Fruit fly (Drosophila melanogaster) whole organism, prepupa: ENCODE data around the gene CG4017.

ENCODE experiments used
- CG6163 ChIP-seq: fragments of 200-800 bp; sonication (Bioruptor generic); IDR thresholded peaks from 3 replicates; pipeline ENCODE4 v1.3.6; 2022; ENCODE audit warnings: missing biosample characterization, missing genetic modification characterization
- Gug ChIP-seq: fragments of 200-800 bp; sonication (Bioruptor generic); IDR thresholded peaks from 2 replicates; pipeline ENCODE4 v1.3.6; 2022; ENCODE audit warnings: missing biosample characterization, missing genetic modification characterization
- Hr39 ChIP-seq: fragments of 200-800 bp; sonication (Bioruptor generic); optimal IDR thresholded peaks from 2 replicates; lab custom pipeline; 2016; ENCODE audit warnings: missing biosample characterization, missing genetic modification characterization
- Sox102F ChIP-seq: fragments of 200-800 bp; sonication (Bioruptor generic); optimal IDR thresholded peaks from 2 replicates; lab custom pipeline; 2016; ENCODE audit warnings: missing biosample characterization, mild to moderate bottlenecking, missing genetic modification characterization
- dac ChIP-seq: fragments of 200-800 bp; sonication (Bioruptor generic); optimal IDR thresholded peaks from 2 replicates; lab custom pipeline; 2017; ENCODE audit warnings: missing biosample characterization, mild to moderate bottlenecking, missing genetic modification characterization
- dsx ChIP-seq: fragments of 200-800 bp; optimal IDR thresholded peaks from 3 replicates; lab custom pipeline; 2019; ENCODE audit warnings: missing biosample characterization, mild to moderate bottlenecking, missing genetic modification characterization, moderate library complexity; ENCODE audit not compliant: poor library complexity, severe bottlenecking

DNA sequence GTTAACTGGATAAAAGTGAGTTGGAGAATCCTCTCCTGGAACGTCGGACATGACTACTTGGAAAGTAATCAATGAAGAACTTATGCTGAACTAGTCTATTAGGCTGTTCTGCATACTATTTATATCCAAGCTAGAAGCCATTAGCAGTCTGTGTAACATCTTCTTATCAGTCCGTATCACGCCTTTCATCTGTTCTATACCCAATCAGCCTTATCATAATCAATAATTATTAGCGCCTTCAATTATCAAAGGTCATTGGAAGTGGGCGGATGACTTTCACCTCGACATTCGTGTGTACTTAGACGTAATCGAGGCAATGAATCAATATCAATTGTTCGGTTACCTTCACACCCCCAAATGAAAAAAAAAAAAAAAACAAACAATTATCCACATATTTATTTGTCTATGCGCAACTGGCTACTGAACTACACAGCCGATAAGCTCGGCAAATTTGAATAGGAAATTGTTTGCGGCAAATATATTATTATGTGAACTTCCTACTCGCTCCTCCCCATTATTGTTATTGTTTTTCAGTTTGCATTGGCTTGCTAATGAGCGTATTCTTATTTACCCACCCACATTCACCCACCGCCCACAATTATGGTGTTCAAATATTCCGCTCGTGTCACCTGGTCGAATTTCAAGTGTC lies 8.2 kb downstream of the CG4017 start, which contains the start of the genes ppk11 and ppk16:
- no peak for TF ChIP-seq Gug (GFP tag; lab: Robert Waterston, UW)
- TF ChIP-seq Sox102F = no peak
- TF ChIP-seq CG6163 = no peak
- no peak for TF ChIP-seq Hr39 (GFP tag; lab: Kevin White, UChicago)
- no peak for TF ChIP-seq dsx (GFP tag; lab: Kevin White, UChicago)
- TF ChIP-seq dac (GFP tag; lab: Kevin White, UChicago) = no peak
